Worm (Caenorhabditis elegans) whole organism, midembryonic: ENCODE results near the gene pkc-3.

ENCODE experiments used
- cog-1 ChIP-seq: sonication (generic microtip); optimal IDR thresholded peaks from 2 replicates; lab custom pipeline; 2016; ENCODE audit warnings: missing genetic modification characterization, missing compliant biosample characterization
- flt-1 ChIP-seq: fragments of 200-800 bp; sonication (Bioruptor generic); IDR thresholded peaks from 2 replicates; pipeline ENCODE4 v1.3.6; 2022; ENCODE audit warnings: missing genetic modification characterization, missing compliant biosample characterization
- klf-2 ChIP-seq: fragments of 200-800 bp; sonication (Bioruptor generic); conservative IDR thresholded peaks from 2 replicates; pipeline ENCODE4 v1.3.6; 2022; ENCODE audit warnings: missing genetic modification reagents, missing genetic modification characterization, missing compliant biosample characterization
- med-1 ChIP-seq: sonication (generic microtip); optimal IDR thresholded peaks from 2 replicates; lab custom pipeline; 2017; ENCODE audit warnings: missing genetic modification characterization, mild to moderate bottlenecking, missing compliant biosample characterization, antibody characterized with exemption, missing genetic modification reagents; ENCODE audit not compliant: insufficient read depth
- ztf-29 ChIP-seq: fragments of 200-800 bp; sonication (Bioruptor generic); IDR thresholded peaks from 2 replicates; pipeline ENCODE4 v1.3.6; 2022; ENCODE audit warnings: missing genetic modification reagents, missing genetic modification characterization, missing compliant biosample characterization

ce11 chrII:5334628-5335027 is 45.2 kb upstream of the pkc-3 start:
- TF ChIP-seq flt-1 (no peak), ztf-29 (GFP tag; lab: Robert Waterston, UW) (no peak), med-1 (no peak), klf-2 (no peak), cog-1 (tag; lab: Kevin White, UChicago) (no peak)
